Fruit fly (Drosophila melanogaster) whole organism, wandering third instar larva: ENCODE data around the gene CG18258.

Source experiments
- Dfd ChIP-seq: fragments of >200 bp; optimal IDR thresholded peaks from 2 replicates; lab custom pipeline; 2017; ENCODE audit warnings: missing biosample characterization, missing genetic modification characterization
- br ChIP-seq: fragments of 200-800 bp; sonication (Bioruptor generic); optimal IDR thresholded peaks from 2 replicates; lab custom pipeline; 2016; ENCODE audit warnings: missing biosample characterization, missing genetic modification characterization
- ey ChIP-seq: fragments of 200-800 bp; sonication (Bioruptor generic); optimal IDR thresholded peaks from 2 replicates; lab custom pipeline; 2016; ENCODE audit warnings: missing biosample characterization, missing genetic modification characterization
- psq ChIP-seq: fragments of 200-800 bp; sonication (Bioruptor generic); optimal IDR thresholded peaks from 3 replicates; lab custom pipeline; 2017; ENCODE audit warnings: missing biosample characterization, mild to moderate bottlenecking, missing genetic modification characterization, moderate library complexity

DNA sequence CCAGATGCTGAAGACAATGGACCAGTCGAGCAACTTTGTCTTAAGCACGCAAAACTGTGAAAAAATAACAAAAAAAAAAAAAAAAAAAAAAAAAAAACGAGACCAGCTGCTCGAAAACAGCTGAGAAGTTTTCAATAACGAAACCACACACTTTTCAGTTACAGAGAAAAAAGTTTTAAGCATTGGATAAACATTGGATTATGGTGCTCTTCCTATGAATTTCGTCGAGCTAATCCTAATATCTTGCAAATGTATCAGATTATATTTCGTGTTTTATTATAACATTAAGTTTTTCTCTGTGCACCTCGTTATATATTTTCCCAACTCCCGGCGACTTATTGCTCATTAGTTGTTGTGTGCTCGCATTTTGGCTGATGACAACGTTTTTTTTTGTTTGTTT, 35.6 kb upstream of the CG18258 start:
- TF ChIP-seq br (GFP tag; lab: Kevin White, UChicago): no peak
- TF ChIP-seq psq (GFP tag; lab: Kevin White, UChicago): no peak
- no peak for TF ChIP-seq Dfd (GFP tag; lab: Kevin White, UChicago)
- TF ChIP-seq ey (GFP tag; lab: Kevin White, UChicago): peak; percentile 34
